Worm (Caenorhabditis elegans) whole organism, midembryonic: ENCODE results near the gene fipr-4.

Source experiments
- T22C8.4 ChIP-seq: fragments of 200-800 bp; sonication (Bioruptor generic); IDR thresholded peaks from 2 replicates; pipeline ENCODE4 v1.3.6; 2022; ENCODE audit warnings: missing genetic modification characterization, missing compliant biosample characterization
- cog-1 ChIP-seq: sonication (generic microtip); optimal IDR thresholded peaks from 2 replicates; lab custom pipeline; 2016; ENCODE audit warnings: missing genetic modification characterization, missing compliant biosample characterization
- flt-1 ChIP-seq: fragments of 200-800 bp; sonication (Bioruptor generic); IDR thresholded peaks from 2 replicates; pipeline ENCODE4 v1.3.6; 2022; ENCODE audit warnings: missing genetic modification characterization, missing compliant biosample characterization
- klf-2 ChIP-seq: fragments of 200-800 bp; sonication (Bioruptor generic); conservative IDR thresholded peaks from 2 replicates; pipeline ENCODE4 v1.3.6; 2022; ENCODE audit warnings: missing genetic modification reagents, missing genetic modification characterization, missing compliant biosample characterization
- ref-1 ChIP-seq: fragments of 200-800 bp; sonication (Bioruptor generic); conservative IDR thresholded peaks from 2 replicates; pipeline ENCODE4 v1.3.6; 2022; ENCODE audit warnings: missing genetic modification reagents, missing genetic modification characterization, missing compliant biosample characterization
- tab-1 ChIP-seq: fragments of 200-800 bp; sonication (Bioruptor generic); IDR thresholded peaks from 2 replicates; pipeline ENCODE4 v1.3.6; 2022; ENCODE audit warnings: missing genetic modification characterization, missing compliant biosample characterization
- ztf-23 ChIP-seq: fragments of 200-800 bp; sonication (Bioruptor generic); IDR thresholded peaks from 2 replicates; pipeline ENCODE4 v1.3.6; 2022; ENCODE audit warnings: missing genetic modification reagents, missing genetic modification characterization, missing compliant biosample characterization
- ztf-29 ChIP-seq: fragments of 200-800 bp; sonication (Bioruptor generic); IDR thresholded peaks from 2 replicates; pipeline ENCODE4 v1.3.6; 2022; ENCODE audit warnings: missing genetic modification reagents, missing genetic modification characterization, missing compliant biosample characterization

DNA sequence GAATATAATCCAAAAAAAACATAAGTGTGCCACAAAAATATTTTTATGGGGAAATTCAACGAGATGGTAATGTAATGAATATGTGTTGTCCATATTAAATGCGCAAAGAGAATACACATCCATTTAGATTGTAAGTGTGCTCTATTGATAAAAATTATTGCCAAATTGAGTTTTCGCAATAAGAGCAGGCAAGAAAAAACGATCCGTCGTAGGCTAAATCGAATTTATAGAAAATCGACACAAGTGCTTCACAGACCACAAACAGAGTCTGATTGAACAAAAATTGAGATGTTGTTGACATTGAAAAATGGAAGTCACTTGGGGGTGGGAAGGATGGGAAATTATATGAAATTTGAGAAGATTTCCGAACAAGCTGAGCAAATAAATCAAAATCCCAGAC, 36.8 kb upstream of the fipr-4 start:
- TF ChIP-seq ztf-23 (GFP tag; lab: Robert Waterston, UW) (no peak), flt-1 (GFP tag; lab: Robert Waterston, UW) (no peak), klf-2 (GFP tag; lab: Robert Waterston, UW) (no peak), ztf-29 (GFP tag; lab: Robert Waterston, UW) (no peak), ref-1 (GFP tag; lab: Robert Waterston, UW) (no peak), cog-1 (tag; lab: Kevin White, UChicago) (no peak), T22C8.4 (no peak), tab-1 (GFP tag; lab: Robert Waterston, UW) (no peak)
